Fruit fly (Drosophila melanogaster) S2 (cell line): Measurements from ENCODE around the gene CG13614.

ENCODE experiments used
- CG8478 ChIP-seq: fragments of >200 bp; optimal IDR thresholded peaks from 2 replicates; lab custom pipeline; 2018
- CTCF ChIP-seq, 2 experiments: fragments of >200 bp; optimal IDR thresholded peaks; 2 replicates each; lab custom pipeline; 2018

dm6 chr3R:24392207-24392939 lies 23.0 kb downstream of the CG13614 start, which contains the start of gene CG13616:
- no peak for TF ChIP-seq CG8478
- no peak for TF ChIP-seq CTCF (optimal IDR thresholded peaks at IDR 0.05; lab: Kevin White, UChicago)
